Fruit fly (Drosophila melanogaster): ENCODE results near the gene CG1924.

Gene CG1924

DNA sequence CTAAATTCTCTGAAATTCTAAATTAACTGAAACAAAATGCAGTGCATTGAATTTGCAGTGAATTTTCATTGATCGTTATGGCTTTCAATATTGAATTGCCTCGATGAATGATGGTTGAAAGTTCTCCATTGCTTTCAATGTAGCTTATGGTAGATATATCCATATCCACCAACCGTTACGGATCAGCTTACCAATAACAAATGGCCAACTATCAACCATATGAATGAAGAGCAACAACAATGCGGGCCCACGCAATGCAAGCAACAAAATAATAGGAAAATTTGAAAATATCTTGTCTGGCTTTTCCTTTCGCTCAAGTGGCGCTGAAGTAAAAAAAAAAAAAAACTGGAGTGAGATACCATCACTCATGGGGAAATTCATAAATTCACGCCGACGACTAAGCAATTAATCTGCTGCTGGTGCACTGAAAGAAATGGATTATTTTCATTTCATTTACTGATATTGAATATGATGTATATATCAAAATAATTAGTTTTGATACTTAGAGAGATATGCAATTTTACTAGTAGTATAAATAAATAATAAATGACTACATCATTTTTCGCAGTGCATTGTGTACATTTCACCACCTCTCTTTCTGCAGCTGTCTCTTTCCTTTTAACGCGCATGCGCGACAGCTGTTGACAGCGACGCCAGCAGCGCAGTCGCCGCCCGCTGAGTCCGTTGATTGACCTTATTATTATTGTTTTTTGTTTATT is 23.6 kb upstream of the CG1924 start (continued):
- TF ChIP-seq phol (tag; optimal IDR thresholded peaks at IDR 0.05) (peak; percentile 89), Fer1 (GFP tag; optimal IDR thresholded peaks at IDR 0.05) (peak; percentile 37), h (optimal IDR thresholded peaks at IDR 0.05) (no peak), Opbp (GFP tag; IDR thresholded peaks at IDR 0.05; ENCODE audit: partially characterized antibody) (no peak), Gug (GFP tag; IDR thresholded peaks at IDR 0.05) (peak; percentile 30; the same call in 2 of the 4 replicates), tgo (GFP tag; IDR thresholded peaks at IDR 0.05) (peak; percentile 74), CG2120 (GFP tag; optimal IDR thresholded peaks at IDR 0.05) (peak; percentile 4), prd (optimal IDR thresholded peaks at IDR 0.05) (no peak), prd (GFP tag; IDR thresholded peaks at IDR 0.05) (peak; percentile 90), ranshi (GFP tag; IDR thresholded peaks at IDR 0.05) (peak; percentile 74), CG8944 (GFP tag; optimal IDR thresholded peaks at IDR 0.05) (no peak), pfk (GFP tag; optimal IDR thresholded peaks at IDR 0.05) (no peak), disco-r (GFP tag; optimal IDR thresholded peaks at IDR 0.05) (no peak), CG7372 (GFP tag; IDR thresholded peaks at IDR 0.05) (peak; percentile 57), sug (tag; optimal IDR thresholded peaks at IDR 0.05) (peak; percentile 20), az2 (GFP tag; optimal IDR thresholded peaks at IDR 0.05) (peak; percentile 83), Xbp1 (GFP tag; optimal IDR thresholded peaks at IDR 0.05) (peak; percentile 76), insv (GFP tag; optimal IDR thresholded peaks at IDR 0.05) (peak in 1 of 2 experiments; percentile 3), CG32767 (GFP tag; IDR thresholded peaks at IDR 0.05) (peak; percentile 73; the same call in 1 of the 2 replicates), CG6791 (GFP tag; IDR thresholded peaks at IDR 0.05; ENCODE audit: partially characterized antibody) (no peak), emc (GFP tag; optimal IDR thresholded peaks at IDR 0.05) (no peak), gce (GFP tag; IDR thresholded peaks at IDR 0.05) (peak; percentile 66; the same call in 1 of the 3 replicates), CG1024 (GFP tag; IDR thresholded peaks at IDR 0.05) (peak; percentile 52; the same call in 1 of the 2 replicates), CG3726 (GFP tag; IDR thresholded peaks at IDR 0.05) (peak; percentile 35; the same call in 1 of the 3 replicates), CG13287 (GFP tag; IDR thresholded peaks at IDR 0.05; ENCODE audit: partially characterized antibody) (no peak), maf-S (GFP tag; optimal IDR thresholded peaks at IDR 0.05) (peak; percentile 20), Bgb (GFP tag; IDR thresholded peaks at IDR 0.05; ENCODE audit: partially characterized antibody) (no peak), CG2116 (GFP tag; optimal IDR thresholded peaks at IDR 0.05) (peak; percentile 30), CG33213 (GFP tag; optimal IDR thresholded peaks at IDR 0.05) (peak; percentile 12), klu (GFP tag; IDR thresholded peaks at IDR 0.05) (peak; percentile 48; the same call in 1 of the 2 replicates), ewg (GFP tag; optimal IDR thresholded peaks at IDR 0.05) (peak; percentile 76), CG11560 (tag; IDR thresholded peaks at IDR 0.05) (no peak), Atf-2 (GFP tag; optimal IDR thresholded peaks at IDR 0.05) (peak; percentile 36), ase (GFP tag; IDR thresholded peaks at IDR 0.05) (peak; percentile 47; the same call in 1 of the 3 replicates), toy (GFP tag; IDR thresholded peaks at IDR 0.05) (0 out of 2 replicates have a peak, but pooled peaks have one; percentile 13), fd3F (GFP tag; optimal IDR thresholded peaks at IDR 0.05) (no peak), CG2712 (tag; optimal IDR thresholded peaks at IDR 0.05) (peak; percentile 92), CG34224 (GFP tag; IDR thresholded peaks at IDR 0.05; ENCODE audit: partially characterized antibody) (no peak), CG18619 (GFP tag; optimal IDR thresholded peaks at IDR 0.05) (peak; percentile 58), wek (GFP tag; optimal IDR thresholded peaks at IDR 0.05) (peak; percentile 7), Nf-YC (tag; optimal IDR thresholded peaks at IDR 0.05) (peak; percentile 19), pb (GFP tag; optimal IDR thresholded peaks at IDR 0.05) (no peak), hkb (optimal IDR thresholded peaks at IDR 0.05) (no peak), hkb (GFP tag; IDR thresholded peaks at IDR 0.05) (peak; percentile 76), ham (GFP tag; IDR thresholded peaks at IDR 0.05) (no peak), ssp (GFP tag; IDR thresholded peaks at IDR 0.05) (peak; percentile 72), Chrac-16 (GFP tag; optimal IDR thresholded peaks at IDR 0.05) (peak; percentile 79), Vsx1 (GFP tag; optimal IDR thresholded peaks at IDR 0.05) (peak; percentile 63), ttk (GFP tag; IDR thresholded peaks at IDR 0.05) (peak; percentile 86), CG13894 (tag; optimal IDR thresholded peaks at IDR 0.05) (no peak)

Data from whole organism, embryonic.